Fruit fly (Drosophila melanogaster): ENCODE data around the gene CG32318.

dm6 chr3L:1269013-1269412 is 22.3 kb upstream of the CG32318 start:
- TF ChIP-seq pan (optimal IDR thresholded peaks at IDR 0.05) (no peak), Hr78 (GFP tag; optimal IDR thresholded peaks at IDR 0.05) (no peak), Hnf4 (GFP tag; optimal IDR thresholded peaks at IDR 0.05) (no peak), Hr83 (GFP tag; optimal IDR thresholded peaks at IDR 0.05; ENCODE audit: poor library complexity, severe bottlenecking) (no peak), sage (GFP tag; optimal IDR thresholded peaks at IDR 0.05) (no peak)

Measured in whole organism, wandering third instar larva.